Worm (Caenorhabditis elegans) whole organism, L1 larva: ENCODE results near the gene gadr-2.

Experiments
- F16B12.6 ChIP-seq: fragments of 150-350 bp; optimal IDR thresholded peaks from 2 replicates; lab custom pipeline; 2014; ENCODE audit warnings: missing biosample characterization, missing genetic modification characterization
- aha-1 ChIP-seq: fragments of 150-350 bp; optimal IDR thresholded peaks from 2 replicates; lab custom pipeline; 2014; ENCODE audit warnings: missing biosample characterization, missing genetic modification characterization
- alr-1 ChIP-seq: fragments of 200-800 bp; sonication (Bioruptor generic); optimal IDR thresholded peaks from 2 replicates; lab custom pipeline; 2018; ENCODE audit warnings: borderline replicate concordance, mild to moderate bottlenecking, missing genetic modification characterization, missing compliant biosample characterization
- aly-2 ChIP-seq: fragments of 150-350 bp; optimal IDR thresholded peaks from 2 replicates; lab custom pipeline; 2014; ENCODE audit warnings: missing biosample characterization, missing genetic modification characterization
- blmp-1 ChIP-seq: fragments of 150-350 bp; optimal IDR thresholded peaks from 2 replicates; lab custom pipeline; 2014; ENCODE audit warnings: missing biosample characterization, missing genetic modification characterization
- ceh-63 ChIP-seq: fragments of 200-800 bp; sonication (Bioruptor generic); optimal IDR thresholded peaks from 2 replicates; lab custom pipeline; 2018; ENCODE audit warnings: mild to moderate bottlenecking, missing genetic modification characterization, missing compliant biosample characterization
- ceh-8 ChIP-seq: fragments of 200-800 bp; sonication (Bioruptor generic); optimal IDR thresholded peaks from 2 replicates; lab custom pipeline; 2018; ENCODE audit warnings: mild to moderate bottlenecking, missing genetic modification characterization, moderate library complexity, missing compliant biosample characterization
- ceh-82 ChIP-seq, 3 experiments: fragments of 150-350 bp in 1 of 3; sonication (generic microtip) in 2 of 3; optimal IDR thresholded peaks; 2 replicates each; lab custom pipeline; 2014 to 2017; ENCODE audit warnings: missing biosample characterization in 3 of 3, missing genetic modification characterization in 3 of 3
- ceh-90 ChIP-seq: sonication (generic microtip); optimal IDR thresholded peaks from 2 replicates; lab custom pipeline; 2016; ENCODE audit warnings: missing genetic modification characterization, missing compliant biosample characterization
- ces-1 ChIP-seq: fragments of 150-350 bp; optimal IDR thresholded peaks from 2 replicates; lab custom pipeline; 2014; ENCODE audit warnings: missing biosample characterization, missing genetic modification reagents, missing genetic modification characterization
- dpl-1 ChIP-seq, 3 experiments: fragments of 150-350 bp in 2 of 3; sonication (generic microtip) in 1 of 3; optimal IDR thresholded peaks; 2 replicates each; lab custom pipeline; 2014 to 2017; ENCODE audit warnings: missing biosample characterization in 3 of 3, missing genetic modification characterization in 3 of 3, missing genetic modification reagents in 3 of 3
- dsc-1 ChIP-seq: sonication (generic microtip); optimal IDR thresholded peaks from 2 replicates; lab custom pipeline; 2016; ENCODE audit warnings: mild to moderate bottlenecking, missing genetic modification characterization, missing compliant biosample characterization
- efl-1 ChIP-seq, 4 experiments: fragments of 150-350 bp; optimal IDR thresholded peaks in 3 of 4; peaks in 1 of 4; 1 replicate in 1 of 4; 2 replicates in 3 of 4; lab custom pipeline; 2014; ENCODE audit warnings: missing biosample characterization in 2 of 4, missing genetic modification characterization in 2 of 4, missing genetic modification reagents in 2 of 4
- efl-3 ChIP-seq: fragments of 200-800 bp; sonication (Bioruptor generic); optimal IDR thresholded peaks from 2 replicates; lab custom pipeline; 2018; ENCODE audit warnings: mild to moderate bottlenecking, missing genetic modification characterization, missing compliant biosample characterization
- egl-27 ChIP-seq, 2 experiments: fragments of 150-350 bp in 1 of 2; sonication (generic microtip); optimal IDR thresholded peaks; 3 replicates each; lab custom pipeline; 2017 to 2018; ENCODE audit warnings: missing biosample characterization in 2 of 2, missing genetic modification characterization in 2 of 2, missing genetic modification reagents in 2 of 2
- elt-2 ChIP-seq: sonication (generic microtip); optimal IDR thresholded peaks from 2 replicates; lab custom pipeline; 2016; ENCODE audit warnings: missing genetic modification characterization, mild to moderate bottlenecking, inconsistent platforms, missing compliant biosample characterization, missing genetic modification reagents
- fkh-8 ChIP-seq: sonication (generic microtip); optimal IDR thresholded peaks from 2 replicates; lab custom pipeline; 2016; ENCODE audit warnings: mild to moderate bottlenecking, missing genetic modification characterization, missing compliant biosample characterization
- fos-1 ChIP-seq: fragments of 150-350 bp; optimal IDR thresholded peaks from 2 replicates; lab custom pipeline; 2014; ENCODE audit warnings: missing biosample characterization, missing genetic modification characterization
- hlh-4 ChIP-seq: sonication (generic microtip); optimal IDR thresholded peaks from 2 replicates; lab custom pipeline; 2016; ENCODE audit warnings: mild to moderate bottlenecking, missing genetic modification characterization, missing compliant biosample characterization
- hpl-2 ChIP-seq: fragments of 150-350 bp; optimal IDR thresholded peaks from 2 replicates; lab custom pipeline; 2014; ENCODE audit warnings: missing biosample characterization, missing genetic modification reagents, missing genetic modification characterization
- isw-1 ChIP-seq: fragments of 200-800 bp; sonication (Bioruptor generic); IDR thresholded peaks from 2 replicates; pipeline ENCODE4 v1.3.6; 2022; ENCODE audit warnings: missing genetic modification characterization, missing compliant biosample characterization
- jun-1 ChIP-seq: fragments of 150-350 bp; optimal IDR thresholded peaks from 2 replicates; lab custom pipeline; 2014; ENCODE audit warnings: missing biosample characterization, missing genetic modification reagents, missing genetic modification characterization
- lin-13 ChIP-seq: fragments of 150-350 bp; optimal IDR thresholded peaks from 2 replicates; lab custom pipeline; 2014; ENCODE audit warnings: missing biosample characterization, missing genetic modification reagents, missing genetic modification characterization
- lin-15B ChIP-seq: fragments of 150-350 bp; sonication (generic microtip); optimal IDR thresholded peaks from 3 replicates; lab custom pipeline; 2014; ENCODE audit warnings: missing biosample characterization, missing genetic modification characterization
- lsy-2 ChIP-seq, 2 experiments: fragments of 150-350 bp; optimal IDR thresholded peaks; 2 replicates each; lab custom pipeline; 2014; ENCODE audit warnings: missing biosample characterization in 2 of 2, missing genetic modification characterization in 2 of 2
- mab-9 ChIP-seq: fragments of 200-800 bp; sonication (Bioruptor generic); IDR thresholded peaks from 2 replicates; pipeline ENCODE4 v1.3.6; 2022; ENCODE audit warnings: missing genetic modification reagents, missing genetic modification characterization, missing compliant biosample characterization
- mdl-1 ChIP-seq, 2 experiments: fragments of 150-350 bp; optimal IDR thresholded peaks; 2 replicates each; lab custom pipeline; 2014 to 2017; ENCODE audit warnings: missing biosample characterization in 2 of 2, missing genetic modification characterization in 2 of 2, inconsistent platforms in 1 of 2
- mef-2 ChIP-seq: fragments of 150-350 bp; optimal IDR thresholded peaks from 2 replicates; lab custom pipeline; 2014; ENCODE audit warnings: missing biosample characterization, missing genetic modification characterization
- mep-1 ChIP-seq: fragments of 150-350 bp; optimal IDR thresholded peaks from 2 replicates; lab custom pipeline; 2014; ENCODE audit warnings: missing biosample characterization, missing genetic modification characterization
- nhr-12 ChIP-seq: sonication (generic microtip); optimal IDR thresholded peaks from 2 replicates; lab custom pipeline; 2017; ENCODE audit warnings: missing biosample characterization, missing genetic modification characterization
- nhr-237 ChIP-seq: fragments of 150-350 bp; optimal IDR thresholded peaks from 2 replicates; lab custom pipeline; 2014; ENCODE audit warnings: missing biosample characterization, missing genetic modification characterization
- nhr-47 ChIP-seq: sonication (generic microtip); optimal IDR thresholded peaks from 2 replicates; lab custom pipeline; 2016; ENCODE audit warnings: mild to moderate bottlenecking, missing genetic modification characterization, moderate library complexity, missing compliant biosample characterization
- nhr-76 ChIP-seq: sonication (generic microtip); optimal IDR thresholded peaks from 2 replicates; lab custom pipeline; 2017; ENCODE audit warnings: missing biosample characterization, missing genetic modification characterization
- nhr-77 ChIP-seq: fragments of 150-350 bp; optimal IDR thresholded peaks from 2 replicates; lab custom pipeline; 2014; ENCODE audit warnings: missing biosample characterization, missing genetic modification characterization
- nhr-85 ChIP-seq: sonication (generic microtip); peaks from one replicate; lab custom pipeline; 2016; ENCODE audit warnings: missing genetic modification characterization, inconsistent platforms, missing compliant biosample characterization
- nhr-90 ChIP-seq: sonication (generic microtip); optimal IDR thresholded peaks from 2 replicates; lab custom pipeline; 2016; ENCODE audit warnings: mild to moderate bottlenecking, missing genetic modification characterization, missing compliant biosample characterization; ENCODE audit not compliant: poor library complexity
- pag-3 ChIP-seq: sonication (generic microtip); optimal IDR thresholded peaks from 2 replicates; lab custom pipeline; 2017; ENCODE audit warnings: missing genetic modification characterization, mild to moderate bottlenecking, missing compliant biosample characterization, antibody characterized with exemption, borderline replicate concordance; ENCODE audit not compliant: insufficient read depth
- pax-3 ChIP-seq: fragments of 200-800 bp; sonication (Bioruptor generic); optimal IDR thresholded peaks from 2 replicates; lab custom pipeline; 2018; ENCODE audit warnings: mild to moderate bottlenecking, missing genetic modification characterization, moderate library complexity, missing compliant biosample characterization
- pqm-1 ChIP-seq: sonication (generic microtip); optimal IDR thresholded peaks from 3 replicates; lab custom pipeline; 2017; ENCODE audit warnings: missing biosample characterization, missing genetic modification characterization
- rnt-1 ChIP-seq: sonication (generic microtip); optimal IDR thresholded peaks from 2 replicates; lab custom pipeline; 2016; ENCODE audit warnings: mild to moderate bottlenecking, missing genetic modification characterization, moderate library complexity, missing compliant biosample characterization
- skn-1 ChIP-seq: fragments of 150-350 bp; optimal IDR thresholded peaks from 2 replicates; lab custom pipeline; 2014; ENCODE audit warnings: missing biosample characterization, missing genetic modification characterization
- snpc-4 ChIP-seq: fragments of 150-350 bp; optimal IDR thresholded peaks from 2 replicates; lab custom pipeline; 2014; ENCODE audit warnings: missing biosample characterization, missing genetic modification characterization
- snu-23 ChIP-seq: sonication (generic microtip); optimal IDR thresholded peaks from 2 replicates; lab custom pipeline; 2016; ENCODE audit warnings: missing genetic modification characterization, missing compliant biosample characterization
- swsn-7 ChIP-seq: sonication (generic microtip); optimal IDR thresholded peaks from 2 replicates; lab custom pipeline; 2016; ENCODE audit warnings: missing genetic modification characterization, missing compliant biosample characterization
- tlp-1 ChIP-seq: fragments of 150-350 bp; optimal IDR thresholded peaks from 2 replicates; lab custom pipeline; 2014; ENCODE audit warnings: missing biosample characterization, missing genetic modification characterization
- unc-130 ChIP-seq: fragments of 150-350 bp; optimal IDR thresholded peaks from 2 replicates; lab custom pipeline; 2017; ENCODE audit warnings: missing biosample characterization, missing genetic modification characterization, inconsistent platforms
- unc-62 ChIP-seq: fragments of 150-350 bp; optimal IDR thresholded peaks from 2 replicates; lab custom pipeline; 2014; ENCODE audit warnings: missing biosample characterization, missing genetic modification reagents, missing genetic modification characterization
- unc-86 ChIP-seq: sonication (generic microtip); optimal IDR thresholded peaks from 2 replicates; lab custom pipeline; 2016; ENCODE audit warnings: missing genetic modification characterization, missing compliant biosample characterization
- xbp-1 ChIP-seq: sonication (generic microtip); optimal IDR thresholded peaks from 2 replicates; lab custom pipeline; 2016; ENCODE audit warnings: missing genetic modification characterization, missing compliant biosample characterization
- zag-1 ChIP-seq: fragments of 150-350 bp; optimal IDR thresholded peaks from 2 replicates; lab custom pipeline; 2014; ENCODE audit warnings: missing biosample characterization, missing genetic modification characterization
- zip-4 ChIP-seq: fragments of 200-800 bp; sonication (Bioruptor generic); optimal IDR thresholded peaks from 2 replicates; lab custom pipeline; 2018; ENCODE audit warnings: mild to moderate bottlenecking, missing genetic modification characterization, moderate library complexity, missing compliant biosample characterization
- ztf-11 ChIP-seq, 2 experiments: sonication (generic microtip); optimal IDR thresholded peaks; 2 replicates each; lab custom pipeline; 2016 to 2017; ENCODE audit warnings: missing genetic modification characterization in 2 of 2, missing biosample characterization in 1 of 2, missing compliant biosample characterization in 1 of 2

Gene gadr-2

ce11 chrIV:9524849-9525460 lies 40.0 kb upstream of the gadr-2 start, which contains the start of gene ndua-5 (continued):
- no peak for TF ChIP-seq hlh-4 (tag; lab: Kevin White, UChicago)
- TF ChIP-seq pqm-1 (tag; lab: Kevin White, UChicago): no peak
- peak; percentile 74 for TF ChIP-seq nhr-47
- TF ChIP-seq mep-1 (tag; lab: Kevin White, UChicago): no peak
- no peak for TF ChIP-seq unc-130 (tag; lab: Kevin White, UChicago)
- peak; percentile 64 for TF ChIP-seq swsn-7 (tag; lab: Kevin White, UChicago)
- no peak for TF ChIP-seq efl-3 (GFP tag; lab: Kevin White, UChicago)
- TF ChIP-seq ceh-82 (tag; optimal IDR thresholded peaks at IDR 0.05; lab: Kevin White, UChicago): peak; percentile 0 to 51 (median 9)
- TF ChIP-seq zag-1 (tag; lab: Kevin White, UChicago): no peak
- TF ChIP-seq fkh-8: peak; percentile 15
- TF ChIP-seq hpl-2 (GFP tag; lab: Kevin White, UChicago): no peak
- peak; percentile 42 for TF ChIP-seq nhr-90 (tag; lab: Kevin White, UChicago)
- TF ChIP-seq egl-27 (tag; optimal IDR thresholded peaks at IDR 0.05; lab: Kevin White, UChicago): no peak
- no peak for TF ChIP-seq pax-3 (tag; lab: Kevin White, UChicago)
- no peak for TF ChIP-seq mef-2 (tag; lab: Kevin White, UChicago)
- no peak for TF ChIP-seq nhr-76 (tag; lab: Kevin White, UChicago)
- no peak for TF ChIP-seq rnt-1 (tag; lab: Kevin White, UChicago)
- TF ChIP-seq fos-1 (tag; lab: Kevin White, UChicago): no peak
- TF ChIP-seq elt-2: no peak
- no peak for TF ChIP-seq nhr-77 (tag; lab: Kevin White, UChicago)
- TF ChIP-seq unc-62 (GFP tag; lab: Kevin White, UChicago): no peak
- TF ChIP-seq ceh-8 (GFP tag; lab: Kevin White, UChicago): no peak
- TF ChIP-seq dsc-1 (tag; lab: Kevin White, UChicago): peak; percentile 59
- no peak for TF ChIP-seq lin-13 (GFP tag; lab: Kevin White, UChicago)
- TF ChIP-seq aly-2 (tag; lab: Kevin White, UChicago): no peak
- peak; percentile 86 to 92 (median 88) for TF ChIP-seq dpl-1 (GFP tag; optimal IDR thresholded peaks at IDR 0.05; lab: Kevin White, UChicago)
- TF ChIP-seq snpc-4 (tag; lab: Kevin White, UChicago): peak; percentile 49
- TF ChIP-seq nhr-85: peak; percentile 89
- TF ChIP-seq skn-1 (tag; lab: Kevin White, UChicago): no peak
- no peak for TF ChIP-seq zip-4
- TF ChIP-seq mab-9 (GFP tag; lab: Robert Waterston, UW): no peak
- no peak for TF ChIP-seq nhr-12 (tag; lab: Kevin White, UChicago)
- TF ChIP-seq aha-1: no peak
- peak; percentile 65 for TF ChIP-seq snu-23 (GFP tag; lab: Kevin White, UChicago)
- no peak for TF ChIP-seq tlp-1
- TF ChIP-seq isw-1 (GFP tag; lab: Robert Waterston, UW): peak; percentile 23; the same call in 1 of the 2 replicates
- peak; percentile 31 for TF ChIP-seq unc-86
- TF ChIP-seq nhr-237 (tag; lab: Kevin White, UChicago): no peak
- TF ChIP-seq xbp-1 (tag; lab: Kevin White, UChicago): peak; percentile 72
- no peak for TF ChIP-seq ztf-11 (tag; optimal IDR thresholded peaks at IDR 0.05; lab: Kevin White, UChicago)
- TF ChIP-seq efl-1 (optimal IDR thresholded peaks at IDR 0.05; lab: Kevin White, UChicago): peak; percentile 90 to 92
- peak; percentile 91 to 98 for TF ChIP-seq efl-1 (GFP tag; optimal IDR thresholded peaks at IDR 0.05 in 1 of 2; lab: Kevin White, UChicago)
- no peak for TF ChIP-seq pag-3 (tag; lab: Kevin White, UChicago)
- no peak for TF ChIP-seq ces-1 (GFP tag; lab: Kevin White, UChicago)
- TF ChIP-seq blmp-1 (tag; lab: Kevin White, UChicago): peak; percentile 61
- TF ChIP-seq lsy-2 (tag; optimal IDR thresholded peaks at IDR 0.05; lab: Kevin White, UChicago): peak; percentile 28 to 72
- no peak for TF ChIP-seq ceh-90 (tag; lab: Kevin White, UChicago)
- TF ChIP-seq ceh-63 (GFP tag; lab: Kevin White, UChicago): no peak
- no peak for TF ChIP-seq alr-1 (tag; lab: Kevin White, UChicago)
- TF ChIP-seq lin-15B (tag; lab: Kevin White, UChicago): peak; percentile 66
- TF ChIP-seq jun-1 (tag; lab: Kevin White, UChicago): no peak
- no peak for TF ChIP-seq F16B12.6
- TF ChIP-seq mdl-1 (tag; optimal IDR thresholded peaks at IDR 0.05; lab: Kevin White, UChicago): no peak
